Worm (Caenorhabditis elegans) whole organism, young adult: Measurements from ENCODE around the gene F25B4.7.

Experiments
- ama-1 ChIP-seq, 3 experiments: fragments of 150-350 bp in 1 of 3; sonication (generic microtip) in 2 of 3; optimal IDR thresholded peaks; 2 replicates each; lab custom pipeline; 2014 to 2018; ENCODE audit warnings: missing biosample characterization in 2 of 3, missing genetic modification characterization in 2 of 3, missing genetic modification reagents in 2 of 3
- die-1 ChIP-seq: sonication (generic microtip); optimal IDR thresholded peaks from 2 replicates; lab custom pipeline; 2016; ENCODE audit warnings: missing genotype, mild to moderate bottlenecking, missing genetic modification characterization, missing compliant biosample characterization
- egl-44 ChIP-seq: fragments of 200-800 bp; sonication (Bioruptor generic); IDR thresholded peaks from 2 replicates; pipeline ENCODE4 v1.3.6; 2022; ENCODE audit warnings: missing genetic modification reagents, missing genetic modification characterization, missing compliant biosample characterization
- hlh-26 ChIP-seq: fragments of 200-800 bp; sonication (Bioruptor generic); conservative IDR thresholded peaks from 2 replicates; pipeline ENCODE4 v1.3.6; 2022; ENCODE audit warnings: missing genetic modification reagents, missing genetic modification characterization, missing compliant biosample characterization
- lin-35 ChIP-seq, 3 experiments: fragments of 150-350 bp in 2 of 3; sonication (generic microtip) in 1 of 3; optimal IDR thresholded peaks; 2 replicates each; lab custom pipeline; 2014 to 2018; ENCODE audit warnings: missing biosample characterization in 3 of 3, missing genetic modification characterization in 3 of 3, missing genetic modification reagents in 3 of 3
- madf-3 ChIP-seq: fragments of 200-800 bp; sonication (Bioruptor generic); IDR thresholded peaks from 2 replicates; pipeline ENCODE4 v1.3.6; 2022; ENCODE audit warnings: missing genetic modification reagents, missing genetic modification characterization, missing compliant biosample characterization
- madf-8 ChIP-seq: fragments of 200-800 bp; sonication (Bioruptor generic); conservative IDR thresholded peaks from 2 replicates; pipeline ENCODE4 v1.3.6; 2022; ENCODE audit warnings: missing genetic modification reagents, missing genetic modification characterization, missing compliant biosample characterization
- sea-2 ChIP-seq: fragments of 200-800 bp; sonication (Bioruptor generic); IDR thresholded peaks from 2 replicates; pipeline ENCODE4 v1.3.6; 2022; ENCODE audit warnings: missing genetic modification characterization, missing compliant biosample characterization
- unc-130 ChIP-seq: sonication (generic microtip); optimal IDR thresholded peaks from 2 replicates; lab custom pipeline; 2016; ENCODE audit warnings: missing genetic modification reagents, missing genetic modification characterization, missing compliant biosample characterization
- ztf-18 ChIP-seq: sonication (generic microtip); optimal IDR thresholded peaks from 2 replicates; lab custom pipeline; 2016; ENCODE audit warnings: missing genotype, mild to moderate bottlenecking, missing genetic modification characterization, missing compliant biosample characterization

ce11 chrV:5695635-5696034 is 8.6 kb upstream of the F25B4.7 start:
- no peak for TF ChIP-seq lin-35 (GFP tag; optimal IDR thresholded peaks at IDR 0.05; lab: Kevin White, UChicago)
- TF ChIP-seq madf-8 (GFP tag; lab: Robert Waterston, UW) = no peak
- TF ChIP-seq ztf-18 = no peak
- no peak for TF ChIP-seq ama-1 (optimal IDR thresholded peaks at IDR 0.05; lab: Kevin White, UChicago)
- no peak for TF ChIP-seq ama-1 (GFP tag; optimal IDR thresholded peaks at IDR 0.05; lab: Kevin White, UChicago)
- no peak for TF ChIP-seq die-1 (tag; lab: Kevin White, UChicago)
- no peak for TF ChIP-seq egl-44 (GFP tag; lab: Robert Waterston, UW)
- no peak for TF ChIP-seq sea-2 (GFP tag; lab: Robert Waterston, UW)
- no peak for TF ChIP-seq unc-130 (GFP tag; lab: Kevin White, UChicago)
- no peak for TF ChIP-seq hlh-26 (GFP tag; lab: Robert Waterston, UW)
- TF ChIP-seq madf-3 (GFP tag; lab: Robert Waterston, UW) = no peak
